Fruit fly (Drosophila melanogaster): ENCODE data around the gene Gbs-76A.

DNA sequence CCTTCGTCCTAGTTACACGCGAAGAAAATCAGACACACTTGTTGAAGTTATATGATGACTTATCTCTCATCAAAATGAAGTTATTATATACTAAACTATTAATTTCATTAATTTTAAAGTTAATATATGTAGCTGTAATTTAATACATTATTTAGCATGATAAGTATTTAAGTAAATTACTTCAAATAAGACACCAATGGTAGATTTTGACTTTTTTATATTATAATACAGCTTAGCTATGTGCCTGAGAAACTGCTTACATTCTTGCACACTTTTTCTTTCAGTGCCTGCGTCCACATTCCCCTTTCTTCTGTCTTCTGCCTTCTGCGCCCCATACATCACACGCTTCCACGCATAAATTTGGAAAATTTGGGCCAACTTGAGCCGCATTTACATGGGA is 40.9 kb downstream of the Gbs-76A start:
- no peak for TF ChIP-seq rn (GFP tag; IDR thresholded peaks at IDR 0.05)
- TF ChIP-seq EcR (GFP tag; optimal IDR thresholded peaks at IDR 0.05) = no peak
- no peak for TF ChIP-seq CG8301 (tag; optimal IDR thresholded peaks at IDR 0.05)

All from whole organism, pupa.